Fruit fly (Drosophila melanogaster): ENCODE results near the gene CG17030.
A peak's percentile ranks its signal among the peaks of the same experiment; 100 is the strongest.

CG17030 gene

dm6 chr3L:5017521-5017920 is 37.0 kb upstream of the CG17030 start (continued):
- TF ChIP-seq vnd (GFP tag; IDR thresholded peaks at IDR 0.05; ENCODE audit: partially characterized antibody) (no peak), zen (tag; optimal IDR thresholded peaks at IDR 0.05) (no peak), Neu2 (GFP tag; optimal IDR thresholded peaks at IDR 0.05; ENCODE audit: borderline replicate concordance) (no peak), HLH3B (GFP tag; IDR thresholded peaks at IDR 0.05) (no peak), CG14050 (GFP tag; IDR thresholded peaks at IDR 0.05) (no peak), CG4360 (GFP tag; IDR thresholded peaks at IDR 0.05) (no peak), Nf-YB (GFP tag; optimal IDR thresholded peaks at IDR 0.05) (peak; percentile 17), Camta (GFP tag; optimal IDR thresholded peaks at IDR 0.05) (no peak), nmo (GFP tag; optimal IDR thresholded peaks at IDR 0.05) (peak; percentile 66), CG6272 (GFP tag; IDR thresholded peaks at IDR 0.05) (no peak), jing (GFP tag; optimal IDR thresholded peaks at IDR 0.05) (no peak), Side (GFP tag; optimal IDR thresholded peaks at IDR 0.05) (no peak), caup (GFP tag; optimal IDR thresholded peaks at IDR 0.05; ENCODE audit: severe bottlenecking) (no peak), aop (GFP tag; IDR thresholded peaks at IDR 0.05) (no peak), knrl (GFP tag; IDR thresholded peaks at IDR 0.05; ENCODE audit: partially characterized antibody) (no peak), chm (GFP tag; IDR thresholded peaks at IDR 0.05) (peak; percentile 29; the same call in 1 of the 2 replicates), pum (GFP tag; optimal IDR thresholded peaks at IDR 0.05) (no peak), vvl (GFP tag; IDR thresholded peaks at IDR 0.05) (no peak), Deaf1 (tag; optimal IDR thresholded peaks at IDR 0.05) (no peak), Chrac-16 (GFP tag; optimal IDR thresholded peaks at IDR 0.05) (peak; percentile 37), danr (GFP tag; IDR thresholded peaks at IDR 0.05) (no peak), H2.0 (GFP tag; IDR thresholded peaks at IDR 0.05) (no peak), CG11723 (GFP tag; optimal IDR thresholded peaks at IDR 0.05) (no peak), mam (GFP tag; optimal IDR thresholded peaks at IDR 0.05) (no peak), CG2199 (GFP tag; IDR thresholded peaks at IDR 0.05) (no peak), prd (optimal IDR thresholded peaks at IDR 0.05) (no peak), prd (GFP tag; IDR thresholded peaks at IDR 0.05) (peak; percentile 35; the same call in 1 of the 3 replicates), Meics (GFP tag; optimal IDR thresholded peaks at IDR 0.05) (no peak), CG17361 (GFP tag; IDR thresholded peaks at IDR 0.05) (0 out of 3 replicates have a peak, but pooled peaks have one; percentile 27), pan (optimal IDR thresholded peaks at IDR 0.05) (no peak), pan (GFP tag; optimal IDR thresholded peaks at IDR 0.05 in 1 of 2, IDR thresholded peaks at IDR 0.05 in 1 of 2) (no peak), CG8359 (GFP tag; optimal IDR thresholded peaks at IDR 0.05; ENCODE audit: borderline replicate concordance) (no peak), CG4617 (GFP tag; optimal IDR thresholded peaks at IDR 0.05; ENCODE audit: borderline replicate concordance) (no peak), zfh2 (GFP tag; optimal IDR thresholded peaks at IDR 0.05) (no peak), Med (GFP tag) (no peak), Sry-β (GFP tag; optimal IDR thresholded peaks at IDR 0.05) (no peak), fru (optimal IDR thresholded peaks at IDR 0.05) (no peak), pzg (GFP tag; optimal IDR thresholded peaks at IDR 0.05) (no peak), CHES-1-like (GFP tag; optimal IDR thresholded peaks at IDR 0.05) (no peak), sqz (GFP tag; optimal IDR thresholded peaks at IDR 0.05) (no peak), CG11456 (GFP tag; IDR thresholded peaks at IDR 0.05) (no peak), CG6689 (GFP tag; IDR thresholded peaks at IDR 0.05) (no peak), CG10274 (GFP tag; optimal IDR thresholded peaks at IDR 0.05) (no peak), wdn (GFP tag; IDR thresholded peaks at IDR 0.05) (no peak), CG10321 (GFP tag; IDR thresholded peaks at IDR 0.05) (no peak), Hr39 (optimal IDR thresholded peaks at IDR 0.05) (no peak), so (GFP tag; IDR thresholded peaks at IDR 0.05) (no peak), CG3995 (GFP tag; optimal IDR thresholded peaks at IDR 0.05) (no peak), Bteb2 (GFP tag; optimal IDR thresholded peaks at IDR 0.05) (no peak), gsb (GFP tag; IDR thresholded peaks at IDR 0.05) (no peak), Hey (tag; optimal IDR thresholded peaks at IDR 0.05) (no peak), Nf-YC (tag; optimal IDR thresholded peaks at IDR 0.05) (no peak), scrt (GFP tag; optimal IDR thresholded peaks at IDR 0.05) (no peak), CG1792 (GFP tag; optimal IDR thresholded peaks at IDR 0.05) (no peak)

Measured in whole organism, embryonic.